Worm (Caenorhabditis elegans) whole organism, L3 larva: ENCODE measurements around the gene pqn-10.

Source experiments
- aly-2 ChIP-seq: fragments of 150-350 bp; optimal IDR thresholded peaks from 2 replicates; lab custom pipeline; 2014; ENCODE audit warnings: missing biosample characterization, missing genetic modification characterization
- ama-1 ChIP-seq: fragments of 150-350 bp; optimal IDR thresholded peaks from 2 replicates; lab custom pipeline; 2018
- ceh-16 ChIP-seq: sonication (generic microtip); optimal IDR thresholded peaks from 2 replicates; lab custom pipeline; 2017; ENCODE audit warnings: missing biosample characterization, missing genetic modification characterization
- ceh-28 ChIP-seq: fragments of 150-350 bp; optimal IDR thresholded peaks from 2 replicates; lab custom pipeline; 2014; ENCODE audit warnings: missing biosample characterization, missing genetic modification reagents, missing genetic modification characterization
- ceh-82 ChIP-seq: fragments of 150-350 bp; optimal IDR thresholded peaks from 2 replicates; lab custom pipeline; 2014; ENCODE audit warnings: missing biosample characterization, missing genetic modification characterization
- egl-5 ChIP-seq: fragments of 150-350 bp; optimal IDR thresholded peaks from 2 replicates; lab custom pipeline; 2017; ENCODE audit warnings: missing biosample characterization, missing genetic modification reagents, missing genetic modification characterization, inconsistent platforms
- elt-1 ChIP-seq: fragments of 150-350 bp; optimal IDR thresholded peaks from 2 replicates; lab custom pipeline; 2014; ENCODE audit warnings: missing biosample characterization, missing genetic modification characterization
- elt-2 ChIP-seq: sonication (generic microtip); optimal IDR thresholded peaks from 2 replicates; lab custom pipeline; 2016; ENCODE audit warnings: missing genetic modification reagents, mild to moderate bottlenecking, missing genetic modification characterization, missing compliant biosample characterization
- elt-3 ChIP-seq, 3 experiments: fragments of 150-350 bp in 1 of 3; sonication (generic microtip) in 2 of 3; optimal IDR thresholded peaks; 2 replicates in 2 of 3; 4 replicates in 1 of 3; lab custom pipeline; 2014 to 2017; ENCODE audit warnings: missing biosample characterization in 3 of 3, missing genetic modification characterization in 3 of 3
- fkh-10 ChIP-seq: sonication (generic microtip); optimal IDR thresholded peaks from 2 replicates; lab custom pipeline; 2017; ENCODE audit warnings: missing biosample characterization, missing genetic modification reagents, missing genetic modification characterization
- fkh-2 ChIP-seq: fragments of 150-350 bp; optimal IDR thresholded peaks from 2 replicates; lab custom pipeline; 2014; ENCODE audit warnings: missing biosample characterization, missing genetic modification reagents, missing genetic modification characterization
- fos-1 ChIP-seq: fragments of 150-350 bp; optimal IDR thresholded peaks from 2 replicates; lab custom pipeline; 2014; ENCODE audit warnings: missing biosample characterization, missing genetic modification characterization
- hmg-11 ChIP-seq: sonication (generic microtip); optimal IDR thresholded peaks from 2 replicates; lab custom pipeline; 2016; ENCODE audit warnings: missing genetic modification characterization, missing compliant biosample characterization
- jun-1 ChIP-seq: fragments of 150-350 bp; optimal IDR thresholded peaks from 2 replicates; lab custom pipeline; 2014; ENCODE audit warnings: missing biosample characterization, missing genetic modification reagents, missing genetic modification characterization
- lin-15B ChIP-seq: fragments of 150-350 bp; optimal IDR thresholded peaks from 2 replicates; lab custom pipeline; 2014; ENCODE audit warnings: missing biosample characterization, missing genetic modification characterization
- mml-1 ChIP-seq: fragments of 150-350 bp; sonication (generic microtip); optimal IDR thresholded peaks from 3 replicates; lab custom pipeline; 2014; ENCODE audit warnings: missing biosample characterization, missing genetic modification characterization
- nfya-1 ChIP-seq: sonication (generic microtip); optimal IDR thresholded peaks from 2 replicates; lab custom pipeline; 2017; ENCODE audit warnings: missing genetic modification characterization, mild to moderate bottlenecking, missing compliant biosample characterization, antibody characterized with exemption, moderate library complexity; ENCODE audit not compliant: insufficient read depth
- nhr-23 ChIP-seq: fragments of 150-350 bp; optimal IDR thresholded peaks from 2 replicates; lab custom pipeline; 2014; ENCODE audit warnings: missing biosample characterization, missing genetic modification reagents, missing genetic modification characterization
- nhr-237 ChIP-seq: fragments of 150-350 bp; optimal IDR thresholded peaks from 2 replicates; lab custom pipeline; 2014; ENCODE audit warnings: missing biosample characterization, missing genetic modification characterization
- nhr-25 ChIP-seq: sonication (generic microtip); optimal IDR thresholded peaks from 2 replicates; lab custom pipeline; 2017; ENCODE audit warnings: missing biosample characterization, missing genetic modification characterization
- nhr-43 ChIP-seq: sonication (generic microtip); optimal IDR thresholded peaks from 2 replicates; lab custom pipeline; 2016; ENCODE audit warnings: mild to moderate bottlenecking, missing genetic modification characterization, missing compliant biosample characterization; ENCODE audit not compliant: poor library complexity, severe bottlenecking
- nhr-77 ChIP-seq: fragments of 150-350 bp; optimal IDR thresholded peaks from 2 replicates; lab custom pipeline; 2014; ENCODE audit warnings: missing biosample characterization, missing genetic modification characterization
- pha-4 ChIP-seq: fragments of 150-350 bp; optimal IDR thresholded peaks from 2 replicates; lab custom pipeline; 2014; ENCODE audit warnings: missing biosample characterization, missing genetic modification reagents, missing genetic modification characterization
- sea-2 ChIP-seq: fragments of 150-350 bp; sonication (generic microtip); optimal IDR thresholded peaks from 4 replicates; lab custom pipeline; 2014; ENCODE audit warnings: missing biosample characterization, missing genetic modification reagents, missing genetic modification characterization
- snpc-4 ChIP-seq: fragments of 150-350 bp; optimal IDR thresholded peaks from 2 replicates; lab custom pipeline; 2014; ENCODE audit warnings: missing biosample characterization, missing genetic modification characterization
- tbx-2 ChIP-seq: sonication (generic microtip); optimal IDR thresholded peaks from 2 replicates; lab custom pipeline; 2016; ENCODE audit warnings: mild to moderate bottlenecking, missing genetic modification characterization, missing compliant biosample characterization
- unc-62 ChIP-seq: fragments of 150-350 bp; sonication (generic microtip); optimal IDR thresholded peaks from 4 replicates; lab custom pipeline; 2014; ENCODE audit warnings: missing biosample characterization, missing genetic modification reagents, missing genetic modification characterization
- zag-1 ChIP-seq: fragments of 150-350 bp; optimal IDR thresholded peaks from 2 replicates; lab custom pipeline; 2014; ENCODE audit warnings: missing biosample characterization, missing genetic modification characterization

pqn-10 gene

DNA sequence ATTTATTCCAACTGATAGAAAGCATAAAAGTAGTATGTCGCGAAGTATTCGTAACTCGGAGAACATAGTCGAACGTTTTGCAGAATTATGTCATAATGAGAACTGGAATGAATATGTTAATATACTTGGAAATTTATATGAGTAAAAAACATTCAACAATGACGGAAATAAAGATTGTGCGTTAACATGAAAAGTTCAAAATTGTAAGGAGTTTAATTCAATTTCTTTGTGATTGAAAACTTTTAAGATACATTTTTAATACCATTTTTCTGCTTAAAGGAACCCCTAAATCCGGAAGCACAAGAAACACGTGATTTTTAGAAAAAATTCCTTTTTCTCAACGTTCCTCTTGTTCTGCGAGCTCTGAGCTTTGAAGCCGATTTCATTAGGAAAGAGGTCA, 2.4 kb upstream of the pqn-10 start, which contains the start of gene oig-1:
Gene oig-1 (minus strand): TSS at position 101 of the 400 bp plus-strand sequence.
- TF ChIP-seq jun-1 (tag; lab: Kevin White, UChicago) (no peak), mml-1 (tag; lab: Kevin White, UChicago) (no peak)

- TF ChIP-seq nhr-43 (tag; lab: Kevin White, UChicago) (no peak), ceh-82 (no peak), fkh-2 (tag; lab: Kevin White, UChicago) (no peak), tbx-2 (no peak), ceh-16 (tag; lab: Kevin White, UChicago) (no peak), egl-5 (tag; lab: Kevin White, UChicago) (no peak), nhr-23 (tag; lab: Kevin White, UChicago) (no peak), nhr-237 (tag; lab: Kevin White, UChicago) (no peak), ama-1 (no peak), nhr-77 (tag; lab: Kevin White, UChicago) (no peak), ceh-28 (tag; lab: Kevin White, UChicago) (no peak), sea-2 (GFP tag; lab: Kevin White, UChicago) (no peak), zag-1 (no peak), fos-1 (tag; lab: Kevin White, UChicago) (no peak)
Measured at ce11 chrIII:6531099-6531498, 3.1 kb downstream of the pqn-10 start, which contains the start of gene C09E7.11. Gene C09E7.11, plus strand, starts transcription at chrIII:6531399.

DNA sequence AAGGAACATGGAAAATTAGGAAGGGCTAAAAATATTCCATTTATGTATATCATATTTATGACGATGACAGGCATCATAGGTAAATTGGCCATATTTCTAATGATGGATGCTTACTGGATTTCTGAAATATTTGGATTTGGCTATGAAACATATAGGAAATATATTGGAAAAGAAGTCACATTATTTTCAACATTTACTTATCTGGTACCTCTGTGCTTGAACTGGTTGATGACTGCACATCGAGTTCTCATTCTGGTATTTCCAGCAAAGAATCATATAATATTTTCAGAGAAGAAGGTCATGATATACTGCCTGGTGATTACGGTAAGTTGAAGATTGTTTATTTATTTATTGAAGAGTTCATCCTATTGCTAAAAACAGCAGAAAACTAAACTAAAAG, 4.6 kb downstream of the pqn-10 start, which contains the start of gene srxa-5:
Gene srxa-5 (plus strand): TSS at position 301 of the 400 bp plus-strand sequence.
- no peak for TF ChIP-seq nhr-23 (tag; lab: Kevin White, UChicago)
- no peak for TF ChIP-seq tbx-2
- no peak for TF ChIP-seq elt-3 (tag; optimal IDR thresholded peaks at IDR 0.05; lab: Kevin White, UChicago)
- TF ChIP-seq ceh-16 (tag; lab: Kevin White, UChicago), result no peak
- TF ChIP-seq fos-1 (tag; lab: Kevin White, UChicago), result no peak
- TF ChIP-seq aly-2 (tag; lab: Kevin White, UChicago), result no peak

ce11 chrIII:6536945-6537568, 9.1 kb downstream of the pqn-10 start, which contains the start of gene C09E7.4:
Gene C09E7.4, minus strand, starts transcription at chrIII:6536995.
- peak; percentile 29 for TF ChIP-seq elt-2 (tag; lab: Kevin White, UChicago)
- TF ChIP-seq ceh-28 (tag; lab: Kevin White, UChicago), result peak; percentile 29
- peak; percentile 52 for TF ChIP-seq nfya-1 (tag; lab: Kevin White, UChicago)
- TF ChIP-seq lin-15B (tag; lab: Kevin White, UChicago), result peak; percentile 3
- peak; percentile 29 for TF ChIP-seq pha-4 (tag; lab: Kevin White, UChicago)
- no peak for TF ChIP-seq unc-62 (GFP tag; lab: Kevin White, UChicago)
- no peak for TF ChIP-seq hmg-11 (tag; lab: Kevin White, UChicago)

DNA sequence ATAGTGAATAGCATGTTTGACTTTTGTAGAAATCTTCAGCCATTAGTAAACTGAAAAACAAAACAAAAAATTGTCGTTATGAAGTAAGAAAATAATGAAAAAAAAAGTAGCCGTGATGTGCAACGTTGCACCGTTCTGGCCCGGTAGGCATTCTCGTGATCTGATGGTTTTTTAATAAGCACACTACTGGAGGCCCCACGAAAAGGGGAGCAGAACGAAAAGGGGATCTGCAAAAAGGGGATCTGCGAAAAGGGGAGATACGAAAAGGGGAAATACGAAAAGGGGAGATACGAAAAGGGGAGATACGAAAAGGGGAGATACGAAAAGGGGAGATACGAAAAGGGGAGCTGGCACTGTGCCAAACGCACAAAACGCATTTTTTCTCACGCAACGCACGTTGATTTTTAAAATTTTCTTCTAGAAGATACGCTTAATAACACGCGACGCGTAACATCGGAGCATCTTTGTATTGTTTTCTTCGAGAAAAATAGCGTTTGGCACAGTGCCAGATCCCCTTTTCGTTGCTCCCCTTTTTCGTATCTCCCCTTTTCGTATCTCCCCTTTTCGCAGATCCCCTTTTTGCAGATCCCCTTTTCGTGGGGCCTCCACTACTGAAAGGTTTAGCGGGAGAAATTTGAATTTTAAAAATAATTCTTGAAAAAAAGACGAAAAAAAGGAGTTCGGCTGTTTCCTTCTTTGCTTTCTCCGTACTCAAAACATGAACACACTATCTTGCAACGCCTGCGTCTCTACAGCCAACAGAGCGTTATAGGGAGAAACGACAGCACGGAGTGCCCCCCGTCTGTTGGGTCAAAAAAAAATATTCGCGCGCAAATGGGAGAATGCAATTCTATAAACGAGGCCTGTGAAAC, 23.4 kb downstream of the pqn-10 start, which contains the start of gene C09E7.7:
Gene C09E7.7 (minus strand): TSS at position 57 of the 872 bp plus-strand sequence.
- TF ChIP-seq tbx-2 (peak; percentile 21), hmg-11 (tag; lab: Kevin White, UChicago) (peak; percentile 11), pha-4 (tag; lab: Kevin White, UChicago) (peak; percentile 30), fkh-10 (GFP tag; lab: Kevin White, UChicago) (peak; percentile 2), ceh-28 (tag; lab: Kevin White, UChicago) (peak; percentile 0), nhr-43 (tag; lab: Kevin White, UChicago) (peak; percentile 63), elt-1 (tag; lab: Kevin White, UChicago) (peak; percentile 36), lin-15B (tag; lab: Kevin White, UChicago) (peak; percentile 21), nhr-25 (tag; lab: Kevin White, UChicago) (peak; percentile 15), nfya-1 (tag; lab: Kevin White, UChicago) (peak; percentile 50), snpc-4 (tag; lab: Kevin White, UChicago) (peak; percentile 25), elt-2 (tag; lab: Kevin White, UChicago) (peak; percentile 16)
